Worm (Caenorhabditis elegans) whole organism, midembryonic: ENCODE results near the gene clec-163.

Experiments
- T22C8.4 ChIP-seq: fragments of 200-800 bp; sonication (Bioruptor generic); IDR thresholded peaks from 2 replicates; pipeline ENCODE4 v1.3.6; 2022; ENCODE audit warnings: missing genetic modification characterization, missing compliant biosample characterization
- flt-1 ChIP-seq: fragments of 200-800 bp; sonication (Bioruptor generic); IDR thresholded peaks from 2 replicates; pipeline ENCODE4 v1.3.6; 2022; ENCODE audit warnings: missing genetic modification characterization, missing compliant biosample characterization
- klf-2 ChIP-seq: fragments of 200-800 bp; sonication (Bioruptor generic); conservative IDR thresholded peaks from 2 replicates; pipeline ENCODE4 v1.3.6; 2022; ENCODE audit warnings: missing genetic modification reagents, missing genetic modification characterization, missing compliant biosample characterization
- med-1 ChIP-seq: sonication (generic microtip); optimal IDR thresholded peaks from 2 replicates; lab custom pipeline; 2017; ENCODE audit warnings: missing genetic modification characterization, mild to moderate bottlenecking, missing compliant biosample characterization, antibody characterized with exemption, missing genetic modification reagents; ENCODE audit not compliant: insufficient read depth
- tab-1 ChIP-seq: fragments of 200-800 bp; sonication (Bioruptor generic); IDR thresholded peaks from 2 replicates; pipeline ENCODE4 v1.3.6; 2022; ENCODE audit warnings: missing genetic modification characterization, missing compliant biosample characterization
- ztf-23 ChIP-seq: fragments of 200-800 bp; sonication (Bioruptor generic); IDR thresholded peaks from 2 replicates; pipeline ENCODE4 v1.3.6; 2022; ENCODE audit warnings: missing genetic modification reagents, missing genetic modification characterization, missing compliant biosample characterization
- ztf-29 ChIP-seq: fragments of 200-800 bp; sonication (Bioruptor generic); IDR thresholded peaks from 2 replicates; pipeline ENCODE4 v1.3.6; 2022; ENCODE audit warnings: missing genetic modification reagents, missing genetic modification characterization, missing compliant biosample characterization

DNA sequence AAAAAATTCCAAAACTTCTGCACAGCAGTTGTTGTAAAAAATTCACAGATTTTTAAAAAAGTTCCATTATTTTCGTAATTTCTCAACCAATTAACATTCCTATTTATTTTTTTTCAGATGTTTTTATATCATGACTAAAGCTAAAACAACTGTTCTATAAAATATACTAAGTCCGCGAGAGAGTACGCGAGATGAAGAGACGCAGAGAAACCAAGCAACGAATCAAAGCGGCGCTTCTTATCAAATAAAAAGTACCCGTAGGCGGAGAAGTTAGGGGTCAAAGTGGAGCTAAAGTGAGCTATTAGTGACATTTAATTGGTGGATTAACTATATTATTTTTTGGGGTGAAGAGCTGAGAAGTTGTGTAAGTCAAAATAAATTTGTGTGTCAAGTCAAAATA, 38.5 kb downstream of the clec-163 start, which contains the start of gene sbsp-1:
- TF ChIP-seq T22C8.4 (GFP tag; lab: Robert Waterston, UW) (no peak), tab-1 (GFP tag; lab: Robert Waterston, UW) (no peak), klf-2 (GFP tag; lab: Robert Waterston, UW) (no peak), flt-1 (GFP tag; lab: Robert Waterston, UW) (no peak), med-1 (GFP tag; lab: Kevin White, UChicago) (no peak), ztf-29 (GFP tag; lab: Robert Waterston, UW) (no peak), ztf-23 (GFP tag; lab: Robert Waterston, UW) (no peak)
